Fruit fly (Drosophila melanogaster) whole organism, embryonic: ENCODE data around the gene CG6006.
A peak's percentile ranks its signal among the peaks of the same experiment; 100 is the strongest.

ENCODE experiments used
- Atf3 ChIP-seq: fragments of 200-800 bp; sonication (Bioruptor generic); optimal IDR thresholded peaks from 3 replicates; lab custom pipeline; 2016; ENCODE audit warnings: missing biosample characterization, missing genetic modification characterization
- Atf6 ChIP-seq: fragments of 200-800 bp; sonication (Bioruptor generic); IDR thresholded peaks from 2 replicates; pipeline ENCODE4 v1.3.6; 2022; ENCODE audit warnings: missing biosample characterization, missing genetic modification characterization
- CG10209 ChIP-seq: fragments of 200-800 bp; sonication (Bioruptor generic); optimal IDR thresholded peaks from 3 replicates; lab custom pipeline; 2017; ENCODE audit warnings: missing biosample characterization, mild to moderate bottlenecking, missing genetic modification characterization, missing genetic modification reagents
- CG11696 ChIP-seq: fragments of 200-800 bp; sonication (Bioruptor generic); IDR thresholded peaks from 2 replicates; pipeline ENCODE4 v1.3.6; 2022; ENCODE audit warnings: missing biosample characterization, missing genetic modification characterization
- CG12299 ChIP-seq: fragments of 200-800 bp; sonication (Bioruptor generic); optimal IDR thresholded peaks from 2 replicates; lab custom pipeline; 2018; ENCODE audit warnings: missing biosample characterization, mild to moderate bottlenecking, missing genetic modification characterization
- CG12769 ChIP-seq: fragments of 200-800 bp; sonication (Bioruptor generic); optimal IDR thresholded peaks from 2 replicates; lab custom pipeline; 2019; ENCODE audit warnings: missing biosample characterization, mild to moderate bottlenecking, missing genetic modification characterization, moderate library complexity
- CG14014 ChIP-seq: fragments of 200-800 bp; sonication (Bioruptor generic); IDR thresholded peaks from 2 replicates; pipeline ENCODE4 v1.3.6; 2022; ENCODE audit warnings: missing biosample characterization, missing genetic modification characterization
- CG15073 ChIP-seq: fragments of 200-800 bp; sonication (Bioruptor generic); optimal IDR thresholded peaks from 2 replicates; lab custom pipeline; 2016; ENCODE audit warnings: missing biosample characterization, missing genetic modification characterization
- CG16813 ChIP-seq: fragments of 200-800 bp; sonication (Bioruptor generic); IDR thresholded peaks from 3 replicates; pipeline ENCODE4 v1.3.6; 2022; ENCODE audit warnings: missing biosample characterization, missing genetic modification characterization; ENCODE audit not compliant: partially characterized antibody
- CG2199 ChIP-seq: fragments of 200-800 bp; sonication (Bioruptor generic); IDR thresholded peaks from 3 replicates; pipeline ENCODE4 v1.3.6; 2022; ENCODE audit warnings: missing biosample characterization, missing genetic modification characterization
- CG34224 ChIP-seq: fragments of 200-800 bp; sonication (Bioruptor generic); IDR thresholded peaks from 3 replicates; pipeline ENCODE4 v1.3.6; 2022; ENCODE audit warnings: missing biosample characterization, missing genetic modification characterization; ENCODE audit not compliant: partially characterized antibody
- CG43689 ChIP-seq: fragments of 200-800 bp; sonication (Bioruptor generic); IDR thresholded peaks from 2 replicates; pipeline ENCODE4 v1.3.6; 2022; ENCODE audit warnings: missing biosample characterization, missing genetic modification characterization
- CG4707 ChIP-seq: fragments of 200-800 bp; sonication (Bioruptor generic); optimal IDR thresholded peaks from 2 replicates; lab custom pipeline; 2018; ENCODE audit warnings: missing biosample characterization, mild to moderate bottlenecking, missing genetic modification characterization, moderate library complexity
- CG7556 ChIP-seq: fragments of 200-800 bp; sonication (Bioruptor generic); optimal IDR thresholded peaks from 2 replicates; lab custom pipeline; 2017; ENCODE audit warnings: missing biosample characterization, mild to moderate bottlenecking, missing genetic modification characterization
- CG7839 ChIP-seq: fragments of 200-800 bp; sonication (Bioruptor generic); optimal IDR thresholded peaks from 3 replicates; lab custom pipeline; 2018; ENCODE audit warnings: missing biosample characterization, mild to moderate bottlenecking, missing genetic modification characterization, moderate library complexity
- CG8089 ChIP-seq: fragments of 200-800 bp; sonication (Bioruptor generic); optimal IDR thresholded peaks from 3 replicates; lab custom pipeline; 2016; ENCODE audit warnings: missing biosample characterization, missing genetic modification characterization
- CG8359 ChIP-seq: fragments of 200-800 bp; sonication (Bioruptor generic); optimal IDR thresholded peaks from 2 replicates; lab custom pipeline; 2017; ENCODE audit warnings: missing biosample characterization, mild to moderate bottlenecking, missing genetic modification characterization, borderline replicate concordance
- CG8944 ChIP-seq: fragments of 200-800 bp; sonication (Bioruptor generic); optimal IDR thresholded peaks from 3 replicates; lab custom pipeline; 2016; ENCODE audit warnings: missing biosample characterization, missing genetic modification characterization
- Dfd ChIP-seq, 2 experiments: fragments of >200 bp; optimal IDR thresholded peaks; 2 replicates each; lab custom pipeline; 2017; ENCODE audit warnings: missing biosample characterization in 2 of 2, missing genetic modification characterization in 2 of 2
- Ets97D ChIP-seq: fragments of 200-800 bp; sonication (Bioruptor generic); optimal IDR thresholded peaks from 3 replicates; lab custom pipeline; 2016; ENCODE audit warnings: missing biosample characterization, missing genetic modification characterization
- GATAe ChIP-seq: fragments of 200-800 bp; sonication (Bioruptor generic); conservative IDR thresholded peaks from 2 replicates; pipeline ENCODE4 v1.3.6; 2022; ENCODE audit warnings: missing biosample characterization, missing genetic modification characterization
- HLH4C ChIP-seq: fragments of 200-800 bp; sonication (Bioruptor generic); IDR thresholded peaks from 3 replicates; pipeline ENCODE4 v1.3.6; 2022; ENCODE audit warnings: missing biosample characterization, missing genetic modification characterization; ENCODE audit not compliant: partially characterized antibody
- Hr51 ChIP-seq, 2 experiments: fragments of 200-800 bp; sonication (Bioruptor generic); optimal IDR thresholded peaks; 2 replicates in 1 of 2; 3 replicates in 1 of 2; lab custom pipeline; 2016 to 2018; ENCODE audit warnings: missing biosample characterization in 2 of 2, missing genetic modification characterization in 2 of 2, mild to moderate bottlenecking in 1 of 2, moderate library complexity in 1 of 2
- MTF-1 ChIP-seq: fragments of 200-800 bp; sonication (Bioruptor generic); optimal IDR thresholded peaks from 2 replicates; lab custom pipeline; 2018; ENCODE audit warnings: missing biosample characterization, mild to moderate bottlenecking, missing genetic modification characterization, borderline replicate concordance
- Med ChIP-seq: fragments of 200-800 bp; sonication (Bioruptor generic); peaks from one replicate; lab custom pipeline; 2016; ENCODE audit warnings: missing biosample characterization, missing genetic modification characterization, mild to moderate bottlenecking, inconsistent platforms, moderate library complexity
- Mes4 ChIP-seq: fragments of 200-800 bp; sonication (Bioruptor generic); optimal IDR thresholded peaks from 2 replicates; lab custom pipeline; 2016; ENCODE audit warnings: missing biosample characterization, missing genetic modification characterization
- Rfx ChIP-seq: fragments of 200-800 bp; sonication (Bioruptor generic); IDR thresholded peaks from 2 replicates; pipeline ENCODE4 v1.3.6; 2022; ENCODE audit warnings: missing biosample characterization, missing genetic modification characterization
- Sry-δ ChIP-seq: fragments of 200-800 bp; sonication (Bioruptor generic); optimal IDR thresholded peaks from 2 replicates; lab custom pipeline; 2016; ENCODE audit warnings: missing biosample characterization, missing genetic modification characterization
- ara ChIP-seq: fragments of 200-800 bp; sonication (Bioruptor generic); IDR thresholded peaks from 2 replicates; pipeline ENCODE4 v1.3.6; 2022; ENCODE audit warnings: missing biosample characterization, missing genetic modification characterization
- bowl ChIP-seq: fragments of 200-800 bp; sonication (Bioruptor generic); IDR thresholded peaks from 2 replicates; pipeline ENCODE4 v1.3.6; 2022; ENCODE audit warnings: missing biosample characterization, missing genetic modification characterization
- bsh ChIP-seq, 2 experiments: fragments of 200-800 bp; sonication (Bioruptor generic); optimal IDR thresholded peaks; 2 replicates each; lab custom pipeline; 2017 to 2018; ENCODE audit warnings: mild to moderate bottlenecking in 2 of 2, missing biosample characterization in 2 of 2, missing genetic modification characterization in 2 of 2, moderate library complexity in 1 of 2
- en ChIP-seq: fragments of 200-800 bp; sonication (Bioruptor generic); optimal IDR thresholded peaks from 2 replicates; lab custom pipeline; 2016; ENCODE audit warnings: missing biosample characterization, missing genetic modification characterization
- eve ChIP-seq, 2 experiments: fragments of >200 bp; optimal IDR thresholded peaks; 2 replicates each; lab custom pipeline; 2017; ENCODE audit warnings: missing biosample characterization in 2 of 2, missing genetic modification characterization in 2 of 2
- eyg ChIP-seq: fragments of 200-800 bp; sonication (Bioruptor generic); optimal IDR thresholded peaks from 3 replicates; lab custom pipeline; 2016; ENCODE audit warnings: missing biosample characterization, missing genetic modification characterization
- fd102C ChIP-seq: fragments of 200-800 bp; sonication (Bioruptor generic); optimal IDR thresholded peaks from 2 replicates; lab custom pipeline; 2018; ENCODE audit warnings: missing biosample characterization, mild to moderate bottlenecking, missing genetic modification characterization, moderate library complexity
- fd64A ChIP-seq: fragments of 200-800 bp; sonication (Bioruptor generic); optimal IDR thresholded peaks from 3 replicates; lab custom pipeline; 2018; ENCODE audit warnings: missing biosample characterization, mild to moderate bottlenecking, missing genetic modification characterization
- gem ChIP-seq: fragments of 200-800 bp; sonication (Bioruptor generic); optimal IDR thresholded peaks from 2 replicates; lab custom pipeline; 2019; ENCODE audit warnings: missing biosample characterization, mild to moderate bottlenecking, missing genetic modification characterization, moderate library complexity
- gt ChIP-seq: fragments of 200-800 bp; sonication (Bioruptor generic); IDR thresholded peaks from 2 replicates; pipeline ENCODE4 v1.3.6; 2022; ENCODE audit warnings: missing biosample characterization, missing genetic modification characterization
- ken ChIP-seq: fragments of 200-800 bp; sonication (Bioruptor generic); IDR thresholded peaks from 3 replicates; pipeline ENCODE4 v1.3.6; 2022; ENCODE audit warnings: missing biosample characterization, missing genetic modification characterization
- kni ChIP-seq: fragments of 200-800 bp; sonication (Bioruptor generic); optimal IDR thresholded peaks from 3 replicates; lab custom pipeline; 2017; ENCODE audit warnings: mild to moderate bottlenecking, missing biosample characterization, missing genetic modification reagents, missing genetic modification characterization
- lbe ChIP-seq: fragments of 200-800 bp; sonication (Bioruptor generic); optimal IDR thresholded peaks from 2 replicates; lab custom pipeline; 2016; ENCODE audit warnings: missing biosample characterization, mild to moderate bottlenecking, missing genetic modification characterization
- mirr ChIP-seq: fragments of 200-800 bp; sonication (Bioruptor generic); optimal IDR thresholded peaks from 3 replicates; lab custom pipeline; 2018; ENCODE audit warnings: missing biosample characterization, mild to moderate bottlenecking, missing genetic modification characterization
- otp ChIP-seq: fragments of 200-800 bp; sonication (Bioruptor generic); IDR thresholded peaks from 3 replicates; pipeline ENCODE4, ENCODE4 v1.3.6; 2022; ENCODE audit warnings: missing biosample characterization, missing genetic modification characterization
- sd ChIP-seq: fragments of 200-800 bp; sonication (Bioruptor generic); optimal IDR thresholded peaks from 3 replicates; lab custom pipeline; 2018; ENCODE audit warnings: missing biosample characterization, mild to moderate bottlenecking, missing genetic modification characterization, moderate library complexity
- shn ChIP-seq: fragments of 200-800 bp; sonication (Bioruptor generic); optimal IDR thresholded peaks from 3 replicates; lab custom pipeline; 2016; ENCODE audit warnings: missing biosample characterization, missing genetic modification characterization
- sima ChIP-seq: fragments of 200-800 bp; sonication (Bioruptor generic); optimal IDR thresholded peaks from 2 replicates; lab custom pipeline; 2016; ENCODE audit warnings: missing biosample characterization, missing genetic modification characterization
- stc ChIP-seq: fragments of 200-800 bp; sonication (Bioruptor generic); IDR thresholded peaks from 2 replicates; pipeline ENCODE4 v1.3.6; 2022; ENCODE audit warnings: missing biosample characterization, missing genetic modification characterization
- tap ChIP-seq: fragments of 200-800 bp; optimal IDR thresholded peaks from 3 replicates; lab custom pipeline; 2019; ENCODE audit warnings: missing biosample characterization, mild to moderate bottlenecking, missing genetic modification characterization, moderate library complexity
- tup ChIP-seq: fragments of 200-800 bp; sonication (Bioruptor generic); optimal IDR thresholded peaks from 2 replicates; lab custom pipeline; 2016; ENCODE audit warnings: missing biosample characterization, mild to moderate bottlenecking, missing genetic modification characterization, moderate library complexity

CG6006 gene

DNA sequence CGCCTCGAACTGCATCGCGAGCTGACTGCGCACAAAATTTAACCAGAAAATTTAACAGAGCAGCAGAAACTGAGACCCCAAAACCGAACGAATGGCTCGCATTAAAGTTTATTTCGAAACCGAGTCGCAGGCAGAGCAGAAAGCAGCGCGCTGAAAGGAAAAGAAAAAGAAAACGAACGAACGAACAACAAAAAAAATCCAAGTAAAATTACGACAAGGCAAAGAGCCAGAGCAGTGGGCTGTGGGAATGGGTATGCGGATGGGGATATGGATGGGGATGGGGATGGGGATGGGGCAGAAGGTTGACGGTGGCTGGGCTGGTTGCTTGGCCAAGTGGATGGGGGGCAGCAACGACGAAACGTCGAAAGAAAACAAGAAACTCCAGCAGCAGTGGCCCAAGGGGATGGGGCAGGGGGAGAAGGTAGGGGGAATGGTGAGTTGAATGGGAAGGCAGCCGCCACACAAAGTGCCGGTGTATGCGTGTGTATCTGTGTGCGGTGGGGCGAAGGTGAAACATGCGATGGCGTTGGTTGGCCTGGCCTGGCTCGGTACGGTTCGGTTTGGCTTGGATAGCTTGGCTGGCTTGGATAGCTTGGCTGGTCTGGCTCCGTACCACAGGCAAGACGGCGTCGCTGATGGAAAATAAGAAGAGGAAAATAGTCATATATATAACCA, 53.5 kb downstream of the CG6006 start (continued):
- TF ChIP-seq CG8359 (no peak), gt (no peak), CG34224 (GFP tag; lab: Robert Waterston, UW) (no peak; the same call in 2 of the 3 replicates), CG8944 (GFP tag; lab: Kevin White, UChicago) (no peak), Atf3 (GFP tag; lab: Kevin White, UChicago) (no peak), Dfd (GFP tag; optimal IDR thresholded peaks at IDR 0.05; lab: Kevin White, UChicago) (no peak), shn (no peak), en (GFP tag; lab: Kevin White, UChicago) (no peak), CG4707 (GFP tag; lab: Kevin White, UChicago) (no peak), CG15073 (GFP tag; lab: Kevin White, UChicago) (no peak), Atf6 (GFP tag; lab: Robert Waterston, UW) (peak; percentile 44; the same call in 1 of the 2 replicates), Rfx (peak; percentile 58), CG10209 (GFP tag; lab: Kevin White, UChicago) (no peak), stc (GFP tag; lab: Robert Waterston, UW) (no peak; the same call in 1 of the 2 replicates), kni (peak; percentile 98), HLH4C (GFP tag; lab: Robert Waterston, UW) (0 out of 3 replicates have a peak, but pooled peaks have one; percentile 11), sima (no peak), bsh (GFP tag; optimal IDR thresholded peaks at IDR 0.05; lab: Kevin White, UChicago) (peak in 1 of 2 experiments; percentile 96), ara (0 out of 2 replicates have a peak, but pooled peaks have one; percentile 38), tup (GFP tag; lab: Kevin White, UChicago) (no peak), fd64A (no peak), CG12299 (tag; lab: Kevin White, UChicago) (no peak), eyg (GFP tag; lab: Kevin White, UChicago) (no peak), CG12769 (peak; percentile 97), Mes4 (GFP tag; lab: Kevin White, UChicago) (no peak), tap (tag; lab: Kevin White, UChicago) (no peak), eve (GFP tag; optimal IDR thresholded peaks at IDR 0.05; lab: Kevin White, UChicago) (no peak), mirr (peak; percentile 64), otp (GFP tag; lab: Robert Waterston, UW) (0 out of 3 replicates have a peak, but pooled peaks have one; percentile 33), MTF-1 (GFP tag; lab: Kevin White, UChicago) (no peak), CG14014 (GFP tag; lab: Robert Waterston, UW) (peak; percentile 33; the same call in 1 of the 2 replicates), CG11696 (GFP tag; lab: Robert Waterston, UW) (no peak), CG7839 (tag; lab: Kevin White, UChicago) (no peak), Sry-δ (GFP tag; lab: Kevin White, UChicago) (no peak), Hr51 (GFP tag; optimal IDR thresholded peaks at IDR 0.05; lab: Kevin White, UChicago) (peak in 1 of 2 experiments; percentile 13), Ets97D (no peak), sd (tag; lab: Kevin White, UChicago) (peak; percentile 71), Med (GFP tag; lab: Kevin White, UChicago) (peak; percentile 88), ken (0 out of 3 replicates have a peak, but pooled peaks have one; percentile 30), CG16813 (GFP tag; lab: Robert Waterston, UW) (no peak), GATAe (GFP tag; lab: Robert Waterston, UW) (no peak), gem (tag; lab: Kevin White, UChicago) (peak; percentile 14), bowl (GFP tag; lab: Robert Waterston, UW) (no peak), CG8089 (GFP tag; lab: Kevin White, UChicago) (no peak), fd102C (GFP tag; lab: Kevin White, UChicago) (no peak), CG2199 (GFP tag; lab: Robert Waterston, UW) (peak; percentile 92), CG43689 (no peak), CG7556 (no peak), lbe (GFP tag; lab: Kevin White, UChicago) (peak; percentile 47)
